Worm (Caenorhabditis elegans) whole organism, early embryonic: ENCODE measurements around the gene frpr-2.

ENCODE experiments used
- ama-1 ChIP-seq: fragments of 150-350 bp; optimal IDR thresholded peaks from 2 replicates; lab custom pipeline; 2014
- ceh-13 ChIP-seq: fragments of 200-800 bp; sonication (Bioruptor generic); optimal IDR thresholded peaks from 2 replicates; lab custom pipeline; 2018; ENCODE audit warnings: mild to moderate bottlenecking, missing genetic modification characterization, missing compliant biosample characterization
- hmbx-1 ChIP-seq: sonication (generic microtip); optimal IDR thresholded peaks from 2 replicates; lab custom pipeline; 2016; ENCODE audit warnings: mild to moderate bottlenecking, missing genetic modification characterization, missing compliant biosample characterization
- sea-1 ChIP-seq: fragments of 200-800 bp; sonication (Bioruptor generic); conservative IDR thresholded peaks from 2 replicates; pipeline ENCODE4 v1.3.6; 2022; ENCODE audit warnings: missing genetic modification characterization, missing compliant biosample characterization

DNA sequence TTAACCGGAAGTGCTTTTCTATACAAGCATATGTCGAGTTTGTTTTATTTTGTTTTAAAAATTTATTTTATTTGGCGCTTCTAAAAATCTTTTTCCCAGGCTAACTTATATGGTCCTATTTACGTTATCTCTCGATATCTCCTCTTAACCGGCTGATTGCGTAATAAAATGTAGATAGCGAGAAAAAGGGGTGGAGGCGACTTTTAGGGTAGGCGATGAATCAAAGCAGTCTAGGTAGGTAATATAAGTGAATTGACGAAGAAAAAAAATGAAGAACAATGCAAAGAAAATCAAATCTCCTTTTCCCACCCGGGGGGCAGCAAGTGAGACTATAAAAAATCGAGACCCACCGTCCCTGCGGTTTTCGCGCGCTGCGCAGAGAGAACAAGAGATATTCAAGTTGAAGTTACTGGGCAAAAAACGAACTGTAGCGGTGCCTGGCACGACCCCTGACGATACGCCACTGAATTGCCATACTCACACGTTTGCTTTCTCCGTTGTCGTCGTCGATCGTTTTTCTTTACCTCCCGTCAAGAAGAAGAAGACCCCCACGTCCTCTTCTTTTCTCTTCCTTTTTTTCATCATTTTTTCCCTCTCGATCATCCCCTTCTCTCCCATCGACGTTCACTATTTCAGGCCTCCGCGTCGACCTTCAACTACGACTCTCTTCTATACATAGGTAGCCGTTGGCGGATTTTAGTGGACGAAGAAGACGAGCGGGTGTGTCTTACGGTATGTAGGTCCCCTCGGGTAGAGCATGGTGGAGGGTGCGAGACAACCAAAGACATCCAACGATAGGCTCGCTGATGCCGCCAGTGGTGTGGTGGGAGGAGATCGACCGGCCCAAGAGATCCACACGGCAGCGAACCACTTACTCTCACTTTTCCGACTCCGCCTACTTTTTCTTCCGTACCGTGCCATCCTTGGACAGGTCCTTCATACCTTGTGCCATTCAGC lies 42.9 kb downstream of the frpr-2 start, which contains the start of gene nhr-25:
- no peak for TF ChIP-seq ama-1
- no peak for TF ChIP-seq sea-1
- TF ChIP-seq ceh-13, result no peak
- TF ChIP-seq hmbx-1 (tag; lab: Kevin White, UChicago), result no peak
